Worm (Caenorhabditis elegans) whole organism, early embryonic: Measurements from ENCODE around the gene nhr-68.

Experiments
- F13C5.2 ChIP-seq: sonication (generic microtip); optimal IDR thresholded peaks from 2 replicates; lab custom pipeline; 2017; ENCODE audit warnings: mild to moderate bottlenecking, missing genetic modification characterization, inconsistent platforms, missing compliant biosample characterization
- ama-1 ChIP-seq: fragments of 150-350 bp; optimal IDR thresholded peaks from 2 replicates; lab custom pipeline; 2014
- ceh-13 ChIP-seq: fragments of 200-800 bp; sonication (Bioruptor generic); optimal IDR thresholded peaks from 2 replicates; lab custom pipeline; 2018; ENCODE audit warnings: mild to moderate bottlenecking, missing genetic modification characterization, missing compliant biosample characterization
- ets-7 ChIP-seq: sonication (generic microtip); optimal IDR thresholded peaks from 2 replicates; lab custom pipeline; 2016; ENCODE audit warnings: missing genotype, missing genetic modification characterization, missing compliant biosample characterization
- flt-1 ChIP-seq: fragments of 200-800 bp; sonication (Bioruptor generic); IDR thresholded peaks from 2 replicates; pipeline ENCODE4 v1.3.6; 2022; ENCODE audit warnings: missing genetic modification characterization, missing compliant biosample characterization
- hmbx-1 ChIP-seq: sonication (generic microtip); optimal IDR thresholded peaks from 2 replicates; lab custom pipeline; 2016; ENCODE audit warnings: mild to moderate bottlenecking, missing genetic modification characterization, missing compliant biosample characterization
- hnd-1 ChIP-seq: sonication (generic microtip); optimal IDR thresholded peaks from 2 replicates; lab custom pipeline; 2016; ENCODE audit warnings: missing genetic modification characterization, missing compliant biosample characterization
- pes-1 ChIP-seq: fragments of 200-800 bp; sonication (Bioruptor generic); IDR thresholded peaks from 2 replicates; pipeline ENCODE4 v1.3.6; 2022; ENCODE audit warnings: missing genetic modification reagents, missing genetic modification characterization, missing compliant biosample characterization
- scrt-1 ChIP-seq: fragments of 200-800 bp; sonication (Bioruptor generic); IDR thresholded peaks from 2 replicates; pipeline ENCODE4 v1.3.6; 2022; ENCODE audit warnings: missing genetic modification characterization, missing compliant biosample characterization
- tbx-11 ChIP-seq: fragments of 200-800 bp; sonication (Bioruptor generic); IDR thresholded peaks from 2 replicates; pipeline ENCODE4 v1.3.6; 2022; ENCODE audit warnings: missing genetic modification characterization, missing compliant biosample characterization
- tbx-37 ChIP-seq: fragments of 200-800 bp; sonication (Bioruptor generic); conservative IDR thresholded peaks from 2 replicates; pipeline ENCODE4 v1.3.6; 2022; ENCODE audit warnings: missing genetic modification reagents, missing genetic modification characterization, missing compliant biosample characterization

DNA sequence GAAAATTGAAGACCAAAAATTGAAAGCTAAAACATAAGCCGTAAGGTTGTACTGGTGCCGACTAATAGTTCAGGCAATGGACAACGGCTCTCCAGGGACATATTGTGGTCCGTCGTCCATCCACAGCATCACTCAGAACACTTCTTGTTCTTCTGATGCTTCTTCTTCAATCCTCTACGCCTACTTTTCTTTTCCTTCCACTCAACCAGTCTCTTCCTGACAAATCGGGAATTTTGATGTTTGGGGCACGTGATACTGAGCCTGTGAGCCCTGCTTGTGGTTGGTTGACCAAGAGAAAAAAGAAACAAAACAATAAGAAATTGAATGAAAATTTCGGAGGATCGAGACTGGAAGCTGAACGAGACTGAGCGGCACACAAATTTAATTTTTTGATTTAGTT lies 48.0 kb downstream of the nhr-68 start:
- no peak for TF ChIP-seq ama-1 (lab: Kevin White, UChicago)
- no peak for TF ChIP-seq flt-1
- TF ChIP-seq pes-1: no peak
- no peak for TF ChIP-seq ets-7
- no peak for TF ChIP-seq hnd-1 (tag; lab: Kevin White, UChicago)
- TF ChIP-seq tbx-37 (GFP tag; lab: Robert Waterston, UW): no peak
- TF ChIP-seq hmbx-1 (tag; lab: Kevin White, UChicago): no peak
- no peak for TF ChIP-seq scrt-1 (GFP tag; lab: Robert Waterston, UW)
- TF ChIP-seq F13C5.2 (tag; lab: Kevin White, UChicago): no peak
- no peak for TF ChIP-seq tbx-11 (GFP tag; lab: Robert Waterston, UW)
- TF ChIP-seq ceh-13 (GFP tag; lab: Kevin White, UChicago): no peak
